Fruit fly (Drosophila melanogaster) whole organism, embryonic: Measurements from ENCODE around the gene CG7179.

ENCODE experiments used
- CG42726 ChIP-seq: fragments of 200-800 bp; sonication (Bioruptor generic); IDR thresholded peaks from 2 replicates; pipeline ENCODE4 v1.3.6; 2022; ENCODE audit warnings: missing biosample characterization, missing genetic modification characterization; ENCODE audit not compliant: partially characterized antibody
- CG4282 ChIP-seq: fragments of 200-800 bp; sonication (Bioruptor generic); optimal IDR thresholded peaks from 2 replicates; lab custom pipeline; 2016; ENCODE audit warnings: missing biosample characterization, missing genetic modification characterization
- CG9609 ChIP-seq: fragments of 200-800 bp; sonication (Bioruptor generic); optimal IDR thresholded peaks from 3 replicates; lab custom pipeline; 2016; ENCODE audit warnings: missing biosample characterization, missing genetic modification characterization
- Elba2 ChIP-seq: fragments of 200-800 bp; sonication (Bioruptor generic); optimal IDR thresholded peaks from 3 replicates; lab custom pipeline; 2016; ENCODE audit warnings: missing biosample characterization, missing genetic modification characterization
- HLH54F ChIP-seq: fragments of 200-800 bp; sonication (Bioruptor generic); optimal IDR thresholded peaks from 3 replicates; lab custom pipeline; 2016; ENCODE audit warnings: missing biosample characterization, missing genetic modification characterization
- Hsf ChIP-seq: fragments of 200-800 bp; sonication (Bioruptor generic); optimal IDR thresholded peaks from 3 replicates; lab custom pipeline; 2016; ENCODE audit warnings: missing biosample characterization, missing genetic modification characterization
- Kr ChIP-seq: fragments of 200-800 bp; sonication (Bioruptor generic); optimal IDR thresholded peaks from 2 replicates; lab custom pipeline; 2017; ENCODE audit warnings: missing biosample characterization, mild to moderate bottlenecking, missing genetic modification characterization
- Optix ChIP-seq: fragments of 200-800 bp; sonication (Bioruptor generic); IDR thresholded peaks from 3 replicates; pipeline ENCODE4 v1.3.6; 2022; ENCODE audit warnings: missing biosample characterization, missing genetic modification characterization
- Sin3A ChIP-seq: fragments of >200 bp; optimal IDR thresholded peaks from 2 replicates; lab custom pipeline; 2018
- ftz-f1 ChIP-seq: fragments of 200-800 bp; sonication (Bioruptor generic); optimal IDR thresholded peaks from 2 replicates; lab custom pipeline; 2016; ENCODE audit warnings: missing biosample characterization, missing genetic modification characterization
- nmo ChIP-seq: fragments of 200-800 bp; sonication (Bioruptor generic); optimal IDR thresholded peaks from 2 replicates; lab custom pipeline; 2018; ENCODE audit warnings: missing biosample characterization, mild to moderate bottlenecking, missing genetic modification characterization, moderate library complexity

DNA sequence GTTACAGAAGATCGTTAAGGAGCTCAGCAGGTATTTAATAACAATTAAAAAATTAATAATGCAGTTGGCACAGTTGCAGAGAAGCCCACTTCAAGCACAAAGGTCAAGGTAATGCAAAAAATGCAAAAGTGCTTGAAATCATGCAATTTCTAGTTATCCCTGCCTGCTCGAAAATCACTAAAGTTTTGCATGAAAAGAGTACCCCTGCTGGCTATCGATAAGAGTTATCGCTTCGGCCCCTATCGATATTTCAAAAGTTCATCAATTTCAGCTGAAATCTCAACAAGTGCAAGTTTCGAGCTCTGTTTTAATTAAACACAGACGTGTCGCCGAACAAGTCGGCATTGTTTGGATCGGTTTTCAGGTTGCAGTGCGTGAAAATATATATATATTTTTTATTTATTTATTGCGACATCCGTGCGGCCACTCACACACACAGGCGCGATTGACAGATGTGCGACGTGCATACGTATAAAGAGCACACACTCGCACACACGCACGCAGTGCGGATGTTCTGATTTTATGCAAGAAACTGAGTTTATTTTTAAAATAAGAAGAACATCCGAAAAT lies 43.5 kb upstream of the CG7179 start:
- TF ChIP-seq CG42726 (GFP tag; lab: Robert Waterston, UW) = peak; percentile 71; the same call in 1 of the 2 replicates
- TF ChIP-seq Kr (GFP tag; lab: Kevin White, UChicago) = no peak
- TF ChIP-seq Hsf (GFP tag; lab: Kevin White, UChicago) = peak; percentile 71
- TF ChIP-seq Elba2 = no peak
- peak; percentile 58 for TF ChIP-seq Sin3A
- peak; percentile 36; the same call in 1 of the 3 replicates for TF ChIP-seq Optix
- no peak for TF ChIP-seq CG4282
- TF ChIP-seq nmo (GFP tag; lab: Kevin White, UChicago) = peak; percentile 40
- TF ChIP-seq HLH54F = peak; percentile 57
- TF ChIP-seq ftz-f1 (GFP tag; lab: Kevin White, UChicago) = no peak
- TF ChIP-seq CG9609 = peak; percentile 57
